Fruit fly (Drosophila melanogaster): Measurements from ENCODE around the gene Pde1c.

Pde1c gene

DNA sequence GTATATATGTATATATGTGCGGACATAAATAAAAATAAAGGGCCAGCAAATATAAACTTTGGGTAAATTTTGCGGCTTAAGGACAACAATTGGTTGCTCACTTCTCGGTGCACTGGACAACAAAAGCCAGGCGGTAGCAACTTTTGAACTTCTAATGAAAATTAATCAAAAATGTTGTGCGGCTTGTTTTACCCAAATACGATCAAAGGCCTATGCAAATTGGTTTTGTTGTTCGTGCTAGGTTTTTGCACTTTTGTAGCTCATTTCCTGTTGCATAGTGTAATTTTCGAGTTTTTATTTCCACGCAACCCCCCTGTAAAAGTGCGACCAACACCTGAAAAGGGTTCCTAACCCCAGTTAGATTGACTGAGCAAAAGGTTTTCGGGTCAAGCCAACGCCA is 25.9 kb downstream of the Pde1c start (continued):
- 0 out of 2 replicates have a peak, but pooled peaks have one; percentile 16 for TF ChIP-seq H2.0 (GFP tag; IDR thresholded peaks at IDR 0.05)
- TF ChIP-seq Asciz (GFP tag; optimal IDR thresholded peaks at IDR 0.05): peak; percentile 3
- no peak for TF ChIP-seq dati (GFP tag; IDR thresholded peaks at IDR 0.05)
- TF ChIP-seq CG7839 (tag; optimal IDR thresholded peaks at IDR 0.05): peak; percentile 40
- peak; percentile 37 for TF ChIP-seq Sox102F (GFP tag; optimal IDR thresholded peaks at IDR 0.05)
- no peak for TF ChIP-seq BtbVII (GFP tag; optimal IDR thresholded peaks at IDR 0.05)
- no peak for TF ChIP-seq al (GFP tag; IDR thresholded peaks at IDR 0.05)
- no peak for TF ChIP-seq CG2889 (GFP tag; IDR thresholded peaks at IDR 0.05)
- no peak for TF ChIP-seq Trl (optimal IDR thresholded peaks at IDR 0.05)
- no peak for TF ChIP-seq Trl (GFP tag; optimal IDR thresholded peaks at IDR 0.05)
- TF ChIP-seq CG4282 (GFP tag; optimal IDR thresholded peaks at IDR 0.05): no peak
- no peak for TF ChIP-seq CG10565 (GFP tag; optimal IDR thresholded peaks at IDR 0.05)
- no peak for TF ChIP-seq CG3726 (GFP tag; IDR thresholded peaks at IDR 0.05)
- TF ChIP-seq pzg (GFP tag; optimal IDR thresholded peaks at IDR 0.05): no peak
- TF ChIP-seq gem (tag; optimal IDR thresholded peaks at IDR 0.05): peak; percentile 43
- TF ChIP-seq shn (GFP tag; optimal IDR thresholded peaks at IDR 0.05): no peak
- TF ChIP-seq chn (GFP tag; optimal IDR thresholded peaks at IDR 0.05): no peak
- TF ChIP-seq CG4820 (GFP tag; optimal IDR thresholded peaks at IDR 0.05): no peak
- TF ChIP-seq CG4854 (GFP tag; optimal IDR thresholded peaks at IDR 0.05): no peak
- TF ChIP-seq Six4 (GFP tag; optimal IDR thresholded peaks at IDR 0.05): no peak
- TF ChIP-seq CG1602 (GFP tag; optimal IDR thresholded peaks at IDR 0.05): no peak
- no peak for TF ChIP-seq Pdp1 (GFP tag; optimal IDR thresholded peaks at IDR 0.05)
- TF ChIP-seq CG15514 (GFP tag; optimal IDR thresholded peaks at IDR 0.05): peak; percentile 23
- TF ChIP-seq Gug (GFP tag; IDR thresholded peaks at IDR 0.05): 0 out of 4 replicates have a peak, but pooled peaks have one; percentile 14
- no peak for TF ChIP-seq CG1529 (GFP tag; optimal IDR thresholded peaks at IDR 0.05)
- no peak for TF ChIP-seq zen2 (GFP tag; IDR thresholded peaks at IDR 0.05; ENCODE audit: partially characterized antibody)
- TF ChIP-seq Aef1 (GFP tag; IDR thresholded peaks at IDR 0.05): no peak
- TF ChIP-seq CG42726 (GFP tag; IDR thresholded peaks at IDR 0.05; ENCODE audit: partially characterized antibody): no peak
- no peak for TF ChIP-seq TFAM (GFP tag; optimal IDR thresholded peaks at IDR 0.05)
- TF ChIP-seq Sry-β (GFP tag; optimal IDR thresholded peaks at IDR 0.05): no peak
- TF ChIP-seq Tbp (GFP tag; optimal IDR thresholded peaks at IDR 0.05): no peak
- no peak for TF ChIP-seq B-H2 (GFP tag; optimal IDR thresholded peaks at IDR 0.05)
- no peak for TF ChIP-seq C15 (GFP tag; IDR thresholded peaks at IDR 0.05)
- peak; percentile 68 for TF ChIP-seq Rfx (GFP tag; IDR thresholded peaks at IDR 0.05)
- no peak for TF ChIP-seq HmgZ (tag; optimal IDR thresholded peaks at IDR 0.05)
- TF ChIP-seq run (tag; optimal IDR thresholded peaks at IDR 0.05): no peak
- TF ChIP-seq ken (GFP tag; IDR thresholded peaks at IDR 0.05): 0 out of 3 replicates have a peak, but pooled peaks have one; percentile 12
- peak; percentile 26; the same call in 1 of the 2 replicates for TF ChIP-seq Ptx1 (GFP tag; IDR thresholded peaks at IDR 0.05)
- peak; percentile 25 for TF ChIP-seq CG12071 (GFP tag; optimal IDR thresholded peaks at IDR 0.05)

DNA sequence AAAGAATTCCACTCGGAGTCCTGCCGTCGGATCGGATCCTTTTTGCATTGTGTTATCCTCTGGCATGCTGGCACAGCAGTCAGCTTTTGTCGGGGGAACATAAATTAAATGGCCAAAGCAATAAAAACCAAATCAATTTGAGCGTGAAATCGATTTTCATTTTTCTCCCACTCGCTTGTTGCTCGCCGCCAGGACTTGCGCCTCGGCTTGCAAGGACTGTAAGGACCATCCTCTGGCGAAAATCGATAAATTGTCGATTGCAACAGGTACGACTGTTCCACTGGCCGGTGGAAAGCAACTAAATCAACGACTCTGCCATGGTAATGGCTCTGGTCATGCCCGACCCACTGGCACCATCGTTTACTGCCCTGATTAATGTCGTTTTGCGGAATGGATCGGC is 35.1 kb downstream of the Pde1c start:
- no peak for TF ChIP-seq sqz (GFP tag; optimal IDR thresholded peaks at IDR 0.05)
- no peak for TF ChIP-seq pnt (GFP tag; optimal IDR thresholded peaks at IDR 0.05)
- TF ChIP-seq onecut (GFP tag; IDR thresholded peaks at IDR 0.05): peak; percentile 56
- peak; percentile 50 for TF ChIP-seq scrt (GFP tag; optimal IDR thresholded peaks at IDR 0.05)
- no peak for TF ChIP-seq sna (GFP tag; IDR thresholded peaks at IDR 0.05; ENCODE audit: partially characterized antibody)
